Fruit fly (Drosophila melanogaster) whole organism, prepupa: ENCODE data around the gene CG45676.

Source experiments
- CG34406 ChIP-seq: fragments of 200-800 bp; sonication (Bioruptor generic); optimal IDR thresholded peaks from 3 replicates; lab custom pipeline; 2016; ENCODE audit warnings: missing biosample characterization, missing genetic modification characterization
- CG4318 ChIP-seq: fragments of 200-800 bp; sonication (Bioruptor generic); optimal IDR thresholded peaks from 3 replicates; lab custom pipeline; 2017; ENCODE audit warnings: missing biosample characterization, mild to moderate bottlenecking, missing genetic modification characterization
- OdsH ChIP-seq: fragments of 200-800 bp; sonication (Bioruptor generic); optimal IDR thresholded peaks from 3 replicates; lab custom pipeline; 2016; ENCODE audit warnings: missing biosample characterization, missing genetic modification characterization

DNA sequence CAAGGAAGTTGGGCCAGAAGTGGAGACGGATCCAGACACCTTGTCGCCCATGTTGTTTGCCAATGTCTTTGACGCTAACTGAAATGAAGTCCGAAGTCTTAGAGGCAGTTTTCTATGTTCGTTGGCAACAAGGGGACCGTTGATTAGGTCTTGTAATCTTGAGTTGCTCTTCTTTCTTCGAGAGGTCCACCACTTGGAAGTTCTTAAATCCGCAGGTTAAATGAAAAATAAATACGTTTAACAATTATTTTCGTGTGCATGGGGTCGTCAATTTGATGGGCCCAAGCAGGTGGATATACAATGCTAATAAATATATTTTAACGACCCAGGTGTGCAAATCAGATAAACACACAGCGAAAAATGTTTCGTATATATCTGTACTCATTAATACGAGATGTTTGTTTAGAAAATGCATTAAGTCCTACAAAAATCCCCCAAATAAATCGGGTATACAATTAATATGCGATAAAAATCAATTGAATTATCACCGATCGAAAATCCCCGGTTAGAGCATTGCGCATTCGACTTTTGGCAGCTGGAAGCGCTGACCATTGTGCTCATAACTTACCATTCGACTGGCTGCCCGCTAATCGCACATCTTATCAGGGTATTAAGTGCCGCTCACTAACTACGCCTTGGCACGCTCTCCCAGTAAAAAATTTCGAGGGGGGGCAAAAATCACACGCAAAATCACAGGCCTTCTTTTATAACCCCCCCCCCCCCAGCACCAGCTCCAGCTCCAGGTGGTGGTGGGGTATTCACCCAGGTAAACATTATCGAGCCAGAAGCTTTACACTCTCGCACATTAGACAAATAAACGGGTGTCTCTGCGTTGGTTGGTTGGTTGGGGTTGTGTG lies 42.0 kb downstream of the CG45676 start, which contains the start of gene PGRP-LB:
- TF ChIP-seq CG34406 (GFP tag; lab: Kevin White, UChicago) (no peak), OdsH (no peak), CG4318 (GFP tag; lab: Kevin White, UChicago) (no peak)
